Fruit fly (Drosophila melanogaster) whole organism: ENCODE results near the gene HSPBAP1.

Source experiments
- CG8478 ChIP-seq: fragments of >200 bp; optimal IDR thresholded peaks from 2 replicates; lab custom pipeline; 2018; ENCODE audit warnings: inconsistent platforms
- usp ChIP-seq: fragments of >200 bp; optimal IDR thresholded peaks from 2 replicates; lab custom pipeline; 2017; ENCODE audit warnings: missing biosample characterization, missing genetic modification characterization, mixed read lengths

DNA sequence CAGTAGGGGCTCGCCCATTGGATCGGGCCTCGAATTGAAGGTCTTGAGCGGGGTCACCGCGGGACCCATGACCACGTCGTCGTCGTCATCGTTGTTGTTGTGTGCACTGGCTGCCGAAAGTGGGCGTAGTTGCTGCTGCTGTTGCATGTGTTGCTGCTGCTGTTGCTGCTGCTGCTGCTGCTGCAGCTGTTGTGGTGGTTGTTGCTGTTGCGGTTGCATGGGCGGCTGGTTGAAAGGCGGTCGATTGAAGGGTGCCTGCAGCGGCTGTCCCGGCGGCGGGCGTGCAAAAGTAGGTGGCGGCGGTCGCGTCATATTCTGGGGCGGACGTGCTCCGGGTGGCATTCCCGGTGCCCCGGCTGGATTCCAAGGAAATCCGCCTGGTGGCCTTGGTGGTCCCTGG, 47.2 kb upstream of the HSPBAP1 start:
- no peak for TF ChIP-seq usp (GFP tag; lab: Kevin White, UChicago)
- no peak for TF ChIP-seq CG8478 (lab: Kevin White, UChicago)
